Fruit fly (Drosophila melanogaster) whole organism, embryonic: ENCODE measurements around the gene CG3091.

Experiments
- ATbp ChIP-seq: fragments of 200-800 bp; sonication (Bioruptor generic); optimal IDR thresholded peaks from 2 replicates; lab custom pipeline; 2017; ENCODE audit warnings: missing biosample characterization, mild to moderate bottlenecking, missing genetic modification characterization, missing genetic modification reagents
- Bdp1 ChIP-seq: fragments of 200-800 bp; sonication (Bioruptor generic); optimal IDR thresholded peaks from 3 replicates; lab custom pipeline; 2016; ENCODE audit warnings: missing biosample characterization, missing genetic modification characterization
- Bgb ChIP-seq: fragments of 200-800 bp; sonication (Bioruptor generic); IDR thresholded peaks from 2 replicates; pipeline ENCODE4 v1.3.6; 2022; ENCODE audit warnings: missing biosample characterization, missing genetic modification characterization; ENCODE audit not compliant: partially characterized antibody
- CG10209 ChIP-seq: fragments of 200-800 bp; sonication (Bioruptor generic); optimal IDR thresholded peaks from 3 replicates; lab custom pipeline; 2017; ENCODE audit warnings: missing biosample characterization, mild to moderate bottlenecking, missing genetic modification characterization, missing genetic modification reagents
- CG11456 ChIP-seq: fragments of 200-800 bp; sonication (Bioruptor generic); IDR thresholded peaks from 3 replicates; pipeline ENCODE4 v1.3.6; 2022; ENCODE audit warnings: missing biosample characterization, missing genetic modification characterization
- CG11504 ChIP-seq: fragments of 200-800 bp; sonication (Bioruptor generic); optimal IDR thresholded peaks from 3 replicates; lab custom pipeline; 2019; ENCODE audit warnings: missing biosample characterization, mild to moderate bottlenecking, missing genetic modification characterization, moderate library complexity
- CG11560 ChIP-seq: fragments of 200-800 bp; sonication (Bioruptor generic); IDR thresholded peaks from 3 replicates; pipeline ENCODE4 v1.3.6; 2022; ENCODE audit warnings: missing biosample characterization, missing genetic modification characterization
- CG12104 ChIP-seq: fragments of 200-800 bp; sonication (Bioruptor generic); optimal IDR thresholded peaks from 3 replicates; lab custom pipeline; 2016; ENCODE audit warnings: missing biosample characterization, missing genetic modification characterization
- CG12299 ChIP-seq: fragments of 200-800 bp; sonication (Bioruptor generic); optimal IDR thresholded peaks from 2 replicates; lab custom pipeline; 2018; ENCODE audit warnings: missing biosample characterization, mild to moderate bottlenecking, missing genetic modification characterization
- CG14441 ChIP-seq: fragments of 200-800 bp; sonication (Bioruptor generic); IDR thresholded peaks from 2 replicates; pipeline ENCODE4 v1.3.6; 2022; ENCODE audit warnings: missing biosample characterization, missing genetic modification characterization
- CG15269 ChIP-seq: fragments of 200-800 bp; sonication (Bioruptor generic); optimal IDR thresholded peaks from 2 replicates; lab custom pipeline; 2018; ENCODE audit warnings: missing biosample characterization, mild to moderate bottlenecking, missing genetic modification characterization, moderate library complexity
- CG16863 ChIP-seq: fragments of 200-800 bp; sonication (Bioruptor generic); optimal IDR thresholded peaks from 3 replicates; lab custom pipeline; 2016; ENCODE audit warnings: missing biosample characterization, missing genetic modification characterization
- CG1792 ChIP-seq: fragments of 200-800 bp; sonication (Bioruptor generic); optimal IDR thresholded peaks from 2 replicates; lab custom pipeline; 2016; ENCODE audit warnings: missing biosample characterization, missing genetic modification characterization
- CG3163 ChIP-seq: fragments of 200-800 bp; sonication (Bioruptor generic); optimal IDR thresholded peaks from 3 replicates; lab custom pipeline; 2016; ENCODE audit warnings: missing biosample characterization, missing genetic modification characterization
- CG33213 ChIP-seq: fragments of 200-800 bp; sonication (Bioruptor generic); optimal IDR thresholded peaks from 3 replicates; lab custom pipeline; 2016; ENCODE audit warnings: missing biosample characterization, missing genetic modification characterization
- CG6272 ChIP-seq: fragments of 200-800 bp; sonication (Bioruptor generic); IDR thresholded peaks from 2 replicates; pipeline ENCODE4 v1.3.6; 2022; ENCODE audit warnings: missing biosample characterization, missing genetic modification characterization
- CG6654 ChIP-seq: fragments of 200-800 bp; sonication (Bioruptor generic); optimal IDR thresholded peaks from 2 replicates; lab custom pipeline; 2017; ENCODE audit warnings: missing biosample characterization, mild to moderate bottlenecking, missing genetic modification characterization
- CG7372 ChIP-seq: fragments of 200-800 bp; sonication (Bioruptor generic); IDR thresholded peaks from 2 replicates; pipeline ENCODE4 v1.3.6; 2022; ENCODE audit warnings: missing biosample characterization, missing genetic modification characterization
- CG8478 ChIP-seq: fragments of >200 bp; optimal IDR thresholded peaks from 2 replicates; lab custom pipeline; 2018
- CG9215 ChIP-seq: fragments of 200-800 bp; sonication (Bioruptor generic); IDR thresholded peaks from 2 replicates; pipeline ENCODE4 v1.3.6; 2022; ENCODE audit warnings: missing biosample characterization, missing genetic modification characterization
- CG9797 ChIP-seq: fragments of 200-800 bp; sonication (Bioruptor generic); optimal IDR thresholded peaks from 3 replicates; lab custom pipeline; 2018; ENCODE audit warnings: missing biosample characterization, mild to moderate bottlenecking, missing genetic modification characterization
- CrebB ChIP-seq: fragments of 200-800 bp; sonication (Bioruptor generic); optimal IDR thresholded peaks from 3 replicates; lab custom pipeline; 2018; ENCODE audit warnings: missing biosample characterization, mild to moderate bottlenecking, missing genetic modification characterization
- D19A ChIP-seq: fragments of 200-800 bp; optimal IDR thresholded peaks from 3 replicates; lab custom pipeline; 2019; ENCODE audit warnings: missing biosample characterization, mild to moderate bottlenecking, missing genetic modification characterization, moderate library complexity
- Hr78 ChIP-seq, 2 experiments: fragments of 200-800 bp in 1 of 2; fragments of >200 bp in 1 of 2; sonication (Bioruptor generic) in 1 of 2; optimal IDR thresholded peaks; 2 replicates each; lab custom pipeline; 2017 to 2019; ENCODE audit warnings: missing biosample characterization in 2 of 2, missing genetic modification characterization in 2 of 2, mild to moderate bottlenecking in 1 of 2, moderate library complexity in 1 of 2
- Lpt ChIP-seq: fragments of >200 bp; optimal IDR thresholded peaks from 2 replicates; lab custom pipeline; 2018; ENCODE audit warnings: missing biosample characterization, missing genetic modification characterization
- NfI ChIP-seq: fragments of 200-800 bp; sonication (Bioruptor generic); optimal IDR thresholded peaks from 3 replicates; lab custom pipeline; 2018; ENCODE audit warnings: missing biosample characterization, mild to moderate bottlenecking, missing genetic modification characterization, moderate library complexity
- Oli ChIP-seq: fragments of 200-800 bp; sonication (Bioruptor generic); optimal IDR thresholded peaks from 2 replicates; lab custom pipeline; 2018; ENCODE audit warnings: missing biosample characterization, mild to moderate bottlenecking, missing genetic modification characterization, moderate library complexity
- Scr ChIP-seq: fragments of 200-800 bp; sonication (Bioruptor generic); IDR thresholded peaks from 2 replicates; pipeline ENCODE4 v1.3.6; 2022; ENCODE audit warnings: missing biosample characterization, missing genetic modification characterization; ENCODE audit not compliant: partially characterized antibody
- Sry-β ChIP-seq: fragments of 200-800 bp; sonication (Bioruptor generic); optimal IDR thresholded peaks from 2 replicates; lab custom pipeline; 2018; ENCODE audit warnings: missing biosample characterization, mild to moderate bottlenecking, missing genetic modification characterization, moderate library complexity
- Vsx1 ChIP-seq: fragments of 200-800 bp; sonication (Bioruptor generic); optimal IDR thresholded peaks from 2 replicates; lab custom pipeline; 2017; ENCODE audit warnings: missing biosample characterization, mild to moderate bottlenecking, missing genetic modification characterization, missing genetic modification reagents
- Xrp1 ChIP-seq: fragments of 200-800 bp; sonication (Bioruptor generic); IDR thresholded peaks from 2 replicates; pipeline ENCODE4 v1.3.6; 2022; ENCODE audit warnings: missing biosample characterization, missing genetic modification characterization
- amos ChIP-seq: fragments of 200-800 bp; sonication (Bioruptor generic); IDR thresholded peaks from 2 replicates; pipeline ENCODE4 v1.3.6; 2022; ENCODE audit warnings: missing biosample characterization, missing genetic modification characterization; ENCODE audit not compliant: partially characterized antibody
- btn ChIP-seq: fragments of 200-800 bp; sonication (Bioruptor generic); optimal IDR thresholded peaks from 2 replicates; lab custom pipeline; 2016; ENCODE audit warnings: missing biosample characterization, missing genetic modification characterization
- cato ChIP-seq: fragments of 200-800 bp; sonication (Bioruptor generic); optimal IDR thresholded peaks from 2 replicates; lab custom pipeline; 2016; ENCODE audit warnings: missing biosample characterization, missing genetic modification characterization, borderline replicate concordance
- ci ChIP-seq: fragments of 200-800 bp; sonication (Bioruptor generic); IDR thresholded peaks from 3 replicates; pipeline ENCODE4 v1.3.6; 2022; ENCODE audit warnings: missing biosample characterization, missing genetic modification characterization
- croc ChIP-seq: fragments of 200-800 bp; sonication (Bioruptor generic); conservative IDR thresholded peaks from 3 replicates; pipeline ENCODE4 v1.3.6; 2022; ENCODE audit warnings: missing biosample characterization, missing genetic modification characterization
- da ChIP-seq: fragments of 200-800 bp; sonication (Bioruptor generic); optimal IDR thresholded peaks from 2 replicates; lab custom pipeline; 2016; ENCODE audit warnings: missing biosample characterization, missing genetic modification characterization
- fd102C ChIP-seq: fragments of 200-800 bp; sonication (Bioruptor generic); optimal IDR thresholded peaks from 2 replicates; lab custom pipeline; 2018; ENCODE audit warnings: missing biosample characterization, mild to moderate bottlenecking, missing genetic modification characterization, moderate library complexity
- gsb ChIP-seq: fragments of 200-800 bp; sonication (Bioruptor generic); IDR thresholded peaks from 2 replicates; pipeline ENCODE4 v1.3.6; 2022; ENCODE audit warnings: missing biosample characterization, missing genetic modification characterization
- inv ChIP-seq: fragments of 200-800 bp; sonication (Bioruptor generic); IDR thresholded peaks from 2 replicates; pipeline ENCODE4 v1.3.6; 2022; ENCODE audit warnings: missing biosample characterization, missing genetic modification characterization; ENCODE audit not compliant: partially characterized antibody
- lbe ChIP-seq: fragments of 200-800 bp; sonication (Bioruptor generic); optimal IDR thresholded peaks from 2 replicates; lab custom pipeline; 2016; ENCODE audit warnings: missing biosample characterization, mild to moderate bottlenecking, missing genetic modification characterization
- maf-S ChIP-seq: fragments of 200-800 bp; sonication (Bioruptor generic); optimal IDR thresholded peaks from 2 replicates; lab custom pipeline; 2016; ENCODE audit warnings: missing biosample characterization, missing genetic modification characterization
- ro ChIP-seq: fragments of 200-800 bp; sonication (Bioruptor generic); IDR thresholded peaks from 2 replicates; pipeline ENCODE4 v1.3.6; 2022; ENCODE audit warnings: missing biosample characterization, missing genetic modification characterization
- sd ChIP-seq: fragments of 200-800 bp; sonication (Bioruptor generic); optimal IDR thresholded peaks from 3 replicates; lab custom pipeline; 2018; ENCODE audit warnings: missing biosample characterization, mild to moderate bottlenecking, missing genetic modification characterization, moderate library complexity
- slp2 ChIP-seq: fragments of 200-800 bp; sonication (Bioruptor generic); optimal IDR thresholded peaks from 2 replicates; lab custom pipeline; 2016; ENCODE audit warnings: missing biosample characterization, missing genetic modification characterization
- stc ChIP-seq: fragments of 200-800 bp; sonication (Bioruptor generic); IDR thresholded peaks from 2 replicates; pipeline ENCODE4 v1.3.6; 2022; ENCODE audit warnings: missing biosample characterization, missing genetic modification characterization
- tgo ChIP-seq: fragments of 200-800 bp; sonication (Bioruptor generic); IDR thresholded peaks from 3 replicates; pipeline ENCODE4 v1.3.6; 2022; ENCODE audit warnings: missing biosample characterization, missing genetic modification characterization
- tio ChIP-seq: fragments of 200-800 bp; sonication (Bioruptor generic); optimal IDR thresholded peaks from 2 replicates; lab custom pipeline; 2017; ENCODE audit warnings: missing biosample characterization, missing genetic modification characterization, inconsistent platforms
- wor ChIP-seq: fragments of 200-800 bp; sonication (Bioruptor generic); IDR thresholded peaks from 2 replicates; pipeline ENCODE4 v1.3.6; 2022; ENCODE audit warnings: missing biosample characterization, missing genetic modification characterization

Gene CG3091

DNA sequence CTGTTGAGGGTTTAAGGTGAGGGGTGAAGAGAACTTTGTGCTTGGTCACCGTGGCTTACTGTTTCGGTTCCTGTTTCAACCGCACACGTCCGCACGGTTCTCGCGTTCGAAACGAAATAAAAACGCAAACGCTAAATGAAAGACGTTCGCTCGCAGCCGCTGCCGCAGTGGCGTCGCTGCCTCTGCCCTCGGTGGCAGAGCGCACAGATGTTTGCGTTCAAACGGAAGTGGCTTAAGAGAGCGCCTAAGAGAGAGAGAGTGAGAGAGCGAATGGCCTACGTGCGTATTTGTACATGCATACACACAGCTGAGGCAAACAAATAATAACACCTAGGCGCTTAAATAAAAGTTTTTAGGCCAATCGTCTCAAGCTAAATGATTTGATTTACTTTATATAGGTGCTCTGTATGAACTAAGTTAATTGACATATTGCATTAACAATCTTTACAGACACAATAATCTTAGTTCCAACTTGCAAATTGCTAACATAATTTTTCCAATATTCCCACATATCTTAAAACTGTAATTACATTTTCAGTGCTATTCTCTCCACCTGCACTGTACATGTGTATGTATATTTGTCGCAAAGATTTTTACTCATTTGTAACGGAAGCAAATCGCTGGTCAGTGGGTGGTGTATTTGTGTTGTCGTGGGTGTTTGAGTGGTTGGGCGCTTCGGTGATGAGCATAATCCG is 39.4 kb upstream of the CG3091 start, which contains the start of gene CG2865 (continued):
- peak; percentile 92 for TF ChIP-seq Vsx1
- peak; percentile 87 for TF ChIP-seq ci (GFP tag; lab: Robert Waterston, UW)
- TF ChIP-seq CG12104: peak; percentile 94
- peak; percentile 69 for TF ChIP-seq gsb (GFP tag; lab: Robert Waterston, UW)
- peak in 1 of 2 experiments; percentile 89 for TF ChIP-seq Hr78 (GFP tag; optimal IDR thresholded peaks at IDR 0.05; lab: Kevin White, UChicago)
- TF ChIP-seq croc (GFP tag; lab: Robert Waterston, UW): peak; percentile 80
- TF ChIP-seq slp2 (GFP tag; lab: Kevin White, UChicago): peak; percentile 85
- TF ChIP-seq sd (tag; lab: Kevin White, UChicago): peak; percentile 92
- TF ChIP-seq tgo (GFP tag; lab: Robert Waterston, UW): peak; percentile 92
- peak; percentile 97 for TF ChIP-seq CG15269 (tag; lab: Kevin White, UChicago)
- peak; percentile 94 for TF ChIP-seq Xrp1
- TF ChIP-seq Bdp1 (GFP tag; lab: Kevin White, UChicago): peak; percentile 78
- peak; percentile 90 for TF ChIP-seq tio (GFP tag; lab: Kevin White, UChicago)
- TF ChIP-seq lbe (GFP tag; lab: Kevin White, UChicago): peak; percentile 92
- peak; percentile 33 for TF ChIP-seq da
- peak; percentile 11 for TF ChIP-seq CG9797
- peak; percentile 68 for TF ChIP-seq CG33213 (GFP tag; lab: Kevin White, UChicago)
- peak; percentile 99 for TF ChIP-seq CG3163 (GFP tag; lab: Kevin White, UChicago)
- peak; percentile 68 for TF ChIP-seq btn (GFP tag; lab: Kevin White, UChicago)
- TF ChIP-seq CG11560 (tag; lab: Robert Waterston, UW): peak; percentile 69; the same call in 2 of the 3 replicates
- peak; percentile 94 for TF ChIP-seq CG10209 (GFP tag; lab: Kevin White, UChicago)
- peak; percentile 86 for TF ChIP-seq CG9215 (GFP tag; lab: Robert Waterston, UW)
- TF ChIP-seq CG14441: peak; percentile 82
- peak; percentile 63 for TF ChIP-seq Sry-β (GFP tag; lab: Kevin White, UChicago)
- TF ChIP-seq Lpt (GFP tag; lab: Kevin White, UChicago): no peak
- peak; percentile 96 for TF ChIP-seq CG12299
- TF ChIP-seq CG6272: peak; percentile 68
- peak; percentile 88 for TF ChIP-seq CG7372
- peak; percentile 76 for TF ChIP-seq CG6654 (GFP tag; lab: Kevin White, UChicago)
- TF ChIP-seq fd102C (GFP tag; lab: Kevin White, UChicago): peak; percentile 57
- TF ChIP-seq stc: peak; percentile 82
- TF ChIP-seq Bgb: peak; percentile 64
- TF ChIP-seq Oli (tag; lab: Kevin White, UChicago): peak; percentile 97
- TF ChIP-seq CG11456: peak; percentile 79
- peak; percentile 84 for TF ChIP-seq CG16863 (GFP tag; lab: Kevin White, UChicago)
- TF ChIP-seq ATbp: peak; percentile 94
- TF ChIP-seq D19A (tag; lab: Kevin White, UChicago): peak; percentile 92
- peak; percentile 20; the same call in 1 of the 2 replicates for TF ChIP-seq inv (GFP tag; lab: Robert Waterston, UW)
- peak; percentile 46; the same call in 1 of the 2 replicates for TF ChIP-seq amos (GFP tag; lab: Robert Waterston, UW)
- TF ChIP-seq CG8478 (lab: Kevin White, UChicago): no peak
- peak; percentile 91 for TF ChIP-seq maf-S
- TF ChIP-seq NfI (GFP tag; lab: Kevin White, UChicago): peak; percentile 95
- TF ChIP-seq cato: peak; percentile 85
- peak; percentile 96 for TF ChIP-seq CG11504 (tag; lab: Kevin White, UChicago)
- peak; percentile 73 for TF ChIP-seq wor (GFP tag; lab: Robert Waterston, UW)
- TF ChIP-seq CG1792: peak; percentile 82
- peak; percentile 96 for TF ChIP-seq CrebB (tag; lab: Kevin White, UChicago)
- no peak; the same call in 1 of the 2 replicates for TF ChIP-seq Scr
- TF ChIP-seq ro (GFP tag; lab: Robert Waterston, UW): no peak; the same call in 1 of the 2 replicates
